Worm (Caenorhabditis elegans) whole organism, dauer: ENCODE results near the gene spex-3.

Experiments
- unc-62 ChIP-seq: sonication (generic microtip); optimal IDR thresholded peaks from 2 replicates; lab custom pipeline; 2017; ENCODE audit warnings: missing biosample characterization, missing genetic modification reagents, missing genetic modification characterization

spex-3 gene

DNA sequence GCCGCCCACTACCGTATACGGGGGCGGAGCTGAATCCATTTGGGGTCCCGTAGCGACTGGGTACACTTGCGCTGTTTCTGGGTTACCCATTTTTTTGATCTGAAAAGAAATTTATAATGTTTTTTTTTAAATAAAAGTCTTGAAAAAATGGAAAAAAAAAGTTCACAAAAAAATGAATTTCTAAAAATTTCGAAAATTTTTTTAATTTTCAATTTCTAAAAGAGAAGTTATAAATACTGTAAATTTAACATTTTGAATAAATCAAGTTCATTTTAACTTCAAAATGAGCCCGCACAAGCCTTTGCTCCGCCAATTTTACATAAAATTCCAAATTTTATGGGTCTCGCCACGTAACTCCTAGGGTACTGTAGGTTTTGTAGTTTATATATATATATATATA, 42.5 kb downstream of the spex-3 start, which contains the start of gene Y22D7AL.15:
Y22D7AL.15 (minus strand) TSS at position 101 of the 400 bp plus-strand sequence.
- TF ChIP-seq unc-62 (GFP tag; lab: Kevin White, UChicago): no peak

DNA sequence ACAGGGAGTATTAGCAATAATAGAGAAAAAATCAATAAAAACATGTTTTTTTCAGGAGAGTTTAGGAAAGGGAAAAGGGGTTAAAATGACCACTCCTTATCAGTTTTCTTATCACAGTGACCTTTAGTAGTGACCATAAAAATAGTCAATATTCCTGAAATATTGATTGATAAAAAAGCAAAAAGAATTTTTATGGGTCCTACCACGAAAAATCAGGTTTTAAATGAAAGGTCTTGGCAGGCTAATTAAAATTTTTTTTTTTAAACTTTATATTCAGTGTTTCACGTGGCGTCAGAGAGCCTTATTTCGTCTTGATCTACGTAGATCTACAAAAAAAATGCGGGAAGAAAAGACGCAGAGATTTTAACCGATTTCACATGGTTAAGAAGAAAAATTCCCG, 44.9 kb downstream of the spex-3 start, which contains the start of gene cht-4:
cht-4 (minus strand) TSS at position 101 of the 400 bp plus-strand sequence.
- TF ChIP-seq unc-62 (GFP tag; lab: Kevin White, UChicago): no peak

DNA sequence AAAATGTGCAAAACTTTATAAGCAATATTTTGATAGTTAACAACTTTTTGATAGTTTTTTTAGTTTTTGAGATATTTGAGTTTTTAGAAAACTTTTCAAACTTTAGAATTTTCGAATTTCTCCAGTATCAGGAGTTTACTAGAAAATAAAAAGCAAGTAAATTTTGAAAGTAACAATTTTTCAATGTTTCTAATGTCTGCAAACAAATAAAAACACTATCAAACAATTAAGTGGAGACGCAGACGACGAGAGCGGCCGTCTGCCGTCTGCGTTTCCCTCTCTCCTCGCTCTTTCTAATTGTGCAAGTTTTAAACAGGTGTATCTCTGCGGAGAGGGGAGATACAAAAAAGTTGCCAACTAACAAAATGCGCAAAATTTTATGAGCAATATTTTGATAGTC, 49.3 kb downstream of the spex-3 start:
- TF ChIP-seq unc-62 (GFP tag; lab: Kevin White, UChicago): no peak

DNA sequence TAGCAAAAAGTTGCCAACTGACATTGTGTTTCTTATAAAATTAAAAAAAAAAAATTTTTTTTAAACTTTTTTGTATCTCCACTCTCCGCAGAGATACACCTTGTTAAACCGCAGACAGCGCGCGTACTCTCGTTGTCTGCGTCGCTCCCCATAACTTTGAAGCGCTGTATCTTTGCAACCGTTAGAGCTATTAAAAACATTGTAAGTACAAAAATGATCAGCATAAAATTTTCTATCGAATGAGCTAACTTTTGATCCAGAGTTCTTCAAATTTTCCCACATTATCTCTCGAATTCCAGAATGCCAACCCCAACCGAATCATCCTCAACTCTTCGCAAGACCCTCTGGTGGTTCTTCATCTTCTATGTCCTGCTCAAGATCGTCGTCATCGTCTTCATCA, 50.1 kb downstream of the spex-3 start, which contains the start of gene Y22D7AL.1:
Y22D7AL.1 (plus strand) TSS at position 301 of the 400 bp plus-strand sequence.
- TF ChIP-seq unc-62 (GFP tag; lab: Kevin White, UChicago): no peak
